Worm (Caenorhabditis elegans) whole organism, L2 larva: ENCODE data around the gene K02F3.2.

Experiments
- R02D3.7 ChIP-seq: fragments of 150-350 bp; optimal IDR thresholded peaks from 2 replicates; lab custom pipeline; 2014; ENCODE audit warnings: missing biosample characterization, missing genetic modification characterization
- Y55F3AM.14 ChIP-seq: fragments of 200-800 bp; sonication (Bioruptor generic); optimal IDR thresholded peaks from 2 replicates; lab custom pipeline; 2018; ENCODE audit warnings: mild to moderate bottlenecking, missing genetic modification characterization, missing compliant biosample characterization
- ZK546.5 ChIP-seq: sonication (generic microtip); optimal IDR thresholded peaks from 2 replicates; lab custom pipeline; 2017; ENCODE audit warnings: missing biosample characterization, missing genetic modification characterization
- ama-1 ChIP-seq: fragments of 150-350 bp; optimal IDR thresholded peaks from 2 replicates; lab custom pipeline; 2018; ENCODE audit warnings: inconsistent platforms
- ceh-16 ChIP-seq: fragments of 150-350 bp; optimal IDR thresholded peaks from 2 replicates; lab custom pipeline; 2014; ENCODE audit warnings: missing biosample characterization, missing genetic modification characterization
- elt-3 ChIP-seq: sonication (generic microtip); optimal IDR thresholded peaks from 2 replicates; lab custom pipeline; 2017; ENCODE audit warnings: missing biosample characterization, missing genetic modification characterization
- fos-1 ChIP-seq: fragments of 150-350 bp; optimal IDR thresholded peaks from 2 replicates; lab custom pipeline; 2014; ENCODE audit warnings: missing biosample characterization, missing genetic modification characterization
- nhr-237 ChIP-seq: fragments of 150-350 bp; optimal IDR thresholded peaks from 2 replicates; lab custom pipeline; 2014; ENCODE audit warnings: missing biosample characterization, missing genetic modification characterization
- nhr-77 ChIP-seq: fragments of 150-350 bp; optimal IDR thresholded peaks from 2 replicates; lab custom pipeline; 2014; ENCODE audit warnings: missing biosample characterization, missing genetic modification characterization
- unc-39 ChIP-seq: fragments of 150-350 bp; optimal IDR thresholded peaks from 2 replicates; lab custom pipeline; 2014; ENCODE audit warnings: missing biosample characterization, missing genetic modification characterization
- unc-62 ChIP-seq: fragments of 150-350 bp; optimal IDR thresholded peaks from 2 replicates; lab custom pipeline; 2014; ENCODE audit warnings: missing biosample characterization, missing genetic modification reagents, missing genetic modification characterization
- zag-1 ChIP-seq: fragments of 150-350 bp; optimal IDR thresholded peaks from 2 replicates; lab custom pipeline; 2014; ENCODE audit warnings: missing biosample characterization, missing genetic modification characterization
- ztf-11 ChIP-seq: sonication (generic microtip); optimal IDR thresholded peaks from 2 replicates; lab custom pipeline; 2017; ENCODE audit warnings: missing biosample characterization, missing genetic modification characterization

ce11 chrIII:879634-880033 is 34.0 kb downstream of the K02F3.2 start, which contains the start of the genes T24C4.5 and ucr-2.3:
- no peak for TF ChIP-seq nhr-237
- TF ChIP-seq unc-62: no peak
- no peak for TF ChIP-seq elt-3
- TF ChIP-seq fos-1 (tag; lab: Kevin White, UChicago): no peak
- no peak for TF ChIP-seq ceh-16 (tag; lab: Kevin White, UChicago)
- no peak for TF ChIP-seq zag-1
- TF ChIP-seq nhr-77: no peak
- TF ChIP-seq Y55F3AM.14 (GFP tag; lab: Kevin White, UChicago): no peak
- no peak for TF ChIP-seq ama-1 (lab: Kevin White, UChicago)
- no peak for TF ChIP-seq R02D3.7 (tag; lab: Kevin White, UChicago)
- no peak for TF ChIP-seq ZK546.5 (tag; lab: Kevin White, UChicago)
- no peak for TF ChIP-seq ztf-11 (tag; lab: Kevin White, UChicago)
- TF ChIP-seq unc-39 (tag; lab: Kevin White, UChicago): no peak
